Fruit fly (Drosophila melanogaster): ENCODE measurements around the gene osk.
A peak's percentile ranks its signal among the peaks of the same experiment; 100 is the strongest.

The osk gene

DNA sequence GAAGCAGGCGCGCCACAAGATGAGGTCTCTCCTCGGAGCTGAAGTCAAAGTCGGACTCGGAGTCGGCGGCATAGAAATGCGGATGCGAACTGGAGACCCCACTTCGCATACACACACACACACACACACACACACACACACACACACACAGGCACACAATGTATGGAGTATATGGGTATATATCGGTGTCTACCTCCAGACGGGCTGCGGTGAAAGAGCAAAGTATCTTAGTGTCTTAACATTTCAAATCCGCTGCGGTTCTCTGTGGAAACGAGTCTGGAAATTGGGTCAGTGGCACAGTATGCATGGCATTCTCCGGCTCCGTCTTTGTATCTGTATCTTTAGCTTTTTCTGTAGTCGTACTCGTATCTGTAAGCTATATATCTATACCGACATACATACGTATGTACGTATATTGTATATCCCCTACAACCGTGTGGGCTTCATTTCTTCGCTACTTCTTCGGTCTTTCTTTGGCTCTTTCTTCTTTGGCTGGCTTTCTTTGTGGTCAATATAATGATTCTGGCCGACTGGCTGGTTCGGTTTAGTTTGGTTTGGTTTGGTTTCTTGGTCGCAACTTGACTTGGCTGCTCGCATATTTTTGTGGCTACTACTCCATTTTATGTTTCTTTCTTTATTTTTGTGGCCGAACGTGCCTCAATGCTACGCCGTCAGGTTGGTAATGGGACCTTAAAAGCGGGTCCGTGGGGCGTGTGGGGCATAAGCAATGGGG lies 14.6 kb downstream of the osk start:
- TF ChIP-seq h (GFP tag; optimal IDR thresholded peaks at IDR 0.05) (no peak), ey (GFP tag; optimal IDR thresholded peaks at IDR 0.05) (no peak), Dfd (GFP tag; optimal IDR thresholded peaks at IDR 0.05) (peak; percentile 71), GATAd (GFP tag; optimal IDR thresholded peaks at IDR 0.05) (no peak), sage (GFP tag; optimal IDR thresholded peaks at IDR 0.05) (no peak), psq (GFP tag; optimal IDR thresholded peaks at IDR 0.05) (peak; percentile 56), CG32264 (GFP tag; optimal IDR thresholded peaks at IDR 0.05) (no peak)

DNA sequence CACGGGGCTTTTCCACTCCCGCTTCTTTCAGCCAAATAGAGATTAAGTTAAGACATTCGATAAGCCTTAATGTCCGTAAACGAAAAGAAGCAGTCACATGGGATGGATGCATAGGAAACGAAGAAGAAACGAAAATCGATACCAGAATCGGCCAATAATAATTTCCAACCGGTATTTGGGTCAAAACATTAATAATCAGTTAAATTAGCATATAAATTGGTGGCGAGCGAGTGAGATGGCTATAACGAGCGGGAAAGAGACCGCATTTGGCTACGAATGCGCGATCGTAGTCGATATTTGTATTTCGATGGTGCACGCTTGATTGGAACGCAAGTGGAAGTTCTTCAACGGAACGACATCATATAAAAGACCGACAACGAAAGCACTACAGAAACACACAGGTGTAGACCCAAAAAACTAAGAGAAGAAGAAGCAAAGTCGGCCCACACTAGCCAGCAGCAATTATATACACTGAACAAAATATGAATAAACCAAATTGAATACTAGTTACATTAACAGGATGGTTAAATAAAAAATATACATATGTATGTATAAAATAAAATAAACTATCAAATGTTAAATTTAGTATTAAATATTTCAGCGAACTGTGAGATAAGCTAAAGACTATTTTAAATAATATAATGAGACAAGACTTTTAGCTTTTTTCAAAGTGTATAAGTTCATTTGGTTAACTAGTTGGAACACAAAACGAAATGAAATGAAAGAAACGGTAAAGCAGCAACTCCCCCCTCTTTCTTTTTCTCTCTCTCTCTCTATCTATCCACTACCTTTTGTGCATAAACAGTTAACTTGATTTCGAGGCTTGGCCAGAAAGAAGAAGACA lies 19.8 kb downstream of the osk start:
- TF ChIP-seq GATAd (GFP tag; optimal IDR thresholded peaks at IDR 0.05), result no peak

DNA sequence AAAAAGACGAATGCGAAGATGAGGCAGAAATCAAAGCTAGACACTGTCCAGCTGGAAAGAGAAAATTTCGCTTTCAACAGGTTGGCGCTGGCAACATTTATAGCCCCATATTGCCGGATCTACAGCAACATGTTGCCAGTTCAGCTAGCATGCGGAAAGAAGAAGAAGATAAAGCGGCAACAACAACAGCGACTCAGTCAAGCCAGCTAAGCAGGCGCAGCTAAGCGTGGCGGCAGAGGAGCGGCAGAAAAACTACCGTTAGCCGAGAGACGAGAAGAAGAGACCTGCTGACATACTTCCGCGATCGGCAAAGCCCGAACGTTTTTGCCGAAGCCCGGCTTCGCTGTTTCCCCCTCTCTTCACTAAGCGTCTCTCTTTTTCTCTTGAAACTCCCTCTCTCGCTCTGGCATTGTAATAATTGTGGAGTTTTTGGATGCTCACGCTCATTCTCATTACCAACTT lies 20.5 kb downstream of the osk start:
- TF ChIP-seq dl (GFP tag; optimal IDR thresholded peaks at IDR 0.05; ENCODE audit: insufficient read depth in 1 of 2, partially characterized antibody in 2 of 2) (no peak), CrebA (GFP tag; optimal IDR thresholded peaks at IDR 0.05; ENCODE audit: borderline replicate concordance) (no peak), dmrt93B (GFP tag; optimal IDR thresholded peaks at IDR 0.05) (no peak), rgr (GFP tag; optimal IDR thresholded peaks at IDR 0.05) (no peak), Sp1 (GFP tag; optimal IDR thresholded peaks at IDR 0.05) (no peak), CG32264 (GFP tag; optimal IDR thresholded peaks at IDR 0.05) (no peak), Hnf4 (GFP tag; optimal IDR thresholded peaks at IDR 0.05) (no peak), Myc (optimal IDR thresholded peaks at IDR 0.05) (no peak), sv (GFP tag; optimal IDR thresholded peaks at IDR 0.05) (no peak), woc (GFP tag; optimal IDR thresholded peaks at IDR 0.05) (no peak), tai (GFP tag; optimal IDR thresholded peaks at IDR 0.05) (no peak)

DNA sequence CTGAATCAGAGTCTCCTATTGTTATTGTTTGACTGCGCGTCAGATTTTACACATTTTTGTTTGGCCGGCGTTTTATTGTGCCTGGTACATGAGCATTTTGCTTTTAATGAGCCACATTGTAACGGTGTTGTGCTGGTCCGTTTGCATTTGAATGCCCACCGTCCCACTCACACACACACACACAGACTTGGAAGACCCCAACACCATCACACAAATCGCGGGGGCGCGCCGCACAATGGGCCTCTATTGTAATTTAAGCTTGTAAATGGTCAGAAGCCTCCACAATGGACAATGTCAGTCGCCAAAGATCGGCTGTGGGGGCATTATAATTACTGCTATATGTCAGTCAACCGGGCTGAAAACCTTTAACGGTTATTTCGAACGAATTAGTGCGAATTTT lies 21.4 kb downstream of the osk start:
- no peak for TF ChIP-seq Vsx2 (GFP tag; optimal IDR thresholded peaks at IDR 0.05; ENCODE audit: partially characterized antibody)
- no peak for TF ChIP-seq Jra (GFP tag; optimal IDR thresholded peaks at IDR 0.05)
- TF ChIP-seq usp (GFP tag; optimal IDR thresholded peaks at IDR 0.05), result no peak
- TF ChIP-seq Hr78 (GFP tag; optimal IDR thresholded peaks at IDR 0.05), result no peak
- no peak for TF ChIP-seq rgr (GFP tag; optimal IDR thresholded peaks at IDR 0.05)
- no peak for TF ChIP-seq Hnf4 (GFP tag; optimal IDR thresholded peaks at IDR 0.05)
- no peak for TF ChIP-seq CrebA (GFP tag; optimal IDR thresholded peaks at IDR 0.05; ENCODE audit: borderline replicate concordance)
- no peak for TF ChIP-seq jim (GFP tag; optimal IDR thresholded peaks at IDR 0.05)
- no peak for TF ChIP-seq GATAd (GFP tag; optimal IDR thresholded peaks at IDR 0.05)

DNA sequence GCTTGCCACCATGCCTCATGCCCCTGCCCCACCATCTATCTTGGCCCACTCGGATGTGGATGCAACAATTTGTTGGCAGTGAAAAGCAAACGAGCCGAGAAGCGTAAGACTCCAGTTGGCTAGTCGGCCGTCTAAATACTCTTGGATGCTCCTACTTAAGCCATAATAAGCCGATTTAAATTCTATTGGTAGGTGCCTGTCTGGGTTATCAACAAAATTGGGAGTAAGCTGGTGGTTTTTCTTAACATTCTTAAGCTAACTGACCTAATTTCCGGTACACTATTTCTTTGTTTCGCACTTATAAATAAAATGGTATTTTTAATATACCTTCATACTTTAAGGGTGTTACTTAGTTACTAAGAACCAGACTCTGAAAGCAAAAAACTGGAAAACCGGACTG lies 22.8 kb downstream of the osk start:
- no peak for TF ChIP-seq Mio (GFP tag; optimal IDR thresholded peaks at IDR 0.05)
- TF ChIP-seq Dif (GFP tag; optimal IDR thresholded peaks at IDR 0.05; ENCODE audit: partially characterized antibody), result no peak
- TF ChIP-seq Sp1 (GFP tag; optimal IDR thresholded peaks at IDR 0.05), result peak; percentile 47
- TF ChIP-seq OdsH (GFP tag; optimal IDR thresholded peaks at IDR 0.05), result peak; percentile 34
- TF ChIP-seq Jra (GFP tag; optimal IDR thresholded peaks at IDR 0.05), result no peak
- TF ChIP-seq Abd-B (GFP tag; optimal IDR thresholded peaks at IDR 0.05), result no peak
- peak; percentile 90 for TF ChIP-seq woc (GFP tag; optimal IDR thresholded peaks at IDR 0.05)
- no peak for TF ChIP-seq dsf (GFP tag; optimal IDR thresholded peaks at IDR 0.05; ENCODE audit: borderline replicate concordance)
- peak; percentile 47 for TF ChIP-seq HLH106 (tag; optimal IDR thresholded peaks at IDR 0.05)
- TF ChIP-seq CG32264 (GFP tag; optimal IDR thresholded peaks at IDR 0.05), result no peak
- TF ChIP-seq jim (GFP tag; optimal IDR thresholded peaks at IDR 0.05), result no peak
- no peak for TF ChIP-seq Hr83 (GFP tag; optimal IDR thresholded peaks at IDR 0.05; ENCODE audit: poor library complexity, severe bottlenecking)
- peak in 1 of 2 experiments; percentile 33 for TF ChIP-seq foxo (GFP tag; optimal IDR thresholded peaks at IDR 0.05)
- TF ChIP-seq CrebA (GFP tag; optimal IDR thresholded peaks at IDR 0.05; ENCODE audit: borderline replicate concordance), result no peak
- no peak for TF ChIP-seq ey (GFP tag; optimal IDR thresholded peaks at IDR 0.05)
- TF ChIP-seq rgr (GFP tag; optimal IDR thresholded peaks at IDR 0.05), result peak; percentile 13
- no peak for TF ChIP-seq pan (optimal IDR thresholded peaks at IDR 0.05)
- no peak for TF ChIP-seq Hr78 (GFP tag; optimal IDR thresholded peaks at IDR 0.05)
- TF ChIP-seq sv (GFP tag; optimal IDR thresholded peaks at IDR 0.05), result no peak
- no peak for TF ChIP-seq N (GFP tag; optimal IDR thresholded peaks at IDR 0.05)
- TF ChIP-seq h (GFP tag; optimal IDR thresholded peaks at IDR 0.05), result peak; percentile 41
- no peak for TF ChIP-seq CG9705 (GFP tag; optimal IDR thresholded peaks at IDR 0.05)
- no peak for TF ChIP-seq dl (GFP tag; optimal IDR thresholded peaks at IDR 0.05; ENCODE audit: insufficient read depth in 1 of 2, partially characterized antibody in 2 of 2)
- no peak for TF ChIP-seq Hnf4 (GFP tag; optimal IDR thresholded peaks at IDR 0.05)
- TF ChIP-seq lola (GFP tag; optimal IDR thresholded peaks at IDR 0.05), result no peak
- peak; percentile 14 for TF ChIP-seq fru (GFP tag; optimal IDR thresholded peaks at IDR 0.05)
- no peak for TF ChIP-seq sage (GFP tag; optimal IDR thresholded peaks at IDR 0.05)
- TF ChIP-seq Rel (GFP tag; optimal IDR thresholded peaks at IDR 0.05), result no peak
- TF ChIP-seq Rel (tag; optimal IDR thresholded peaks at IDR 0.05), result no peak
- TF ChIP-seq brk (GFP tag; optimal IDR thresholded peaks at IDR 0.05), result no peak
